Worm (Caenorhabditis elegans): ENCODE data around the gene col-17.

ce11 chrII:4821739-4822138 lies 45.6 kb downstream of the col-17 start, which contains the start of gene lact-5:
- TF ChIP-seq sptf-1 (tag; optimal IDR thresholded peaks at IDR 0.05), result no peak
- TF ChIP-seq elt-3 (tag; optimal IDR thresholded peaks at IDR 0.05), result no peak
- no peak for TF ChIP-seq hlh-1 (tag; optimal IDR thresholded peaks at IDR 0.05)

All from whole organism, mixed stage, embryonic.